Worm (Caenorhabditis elegans): ENCODE data around the gene lido-15.

DNA sequence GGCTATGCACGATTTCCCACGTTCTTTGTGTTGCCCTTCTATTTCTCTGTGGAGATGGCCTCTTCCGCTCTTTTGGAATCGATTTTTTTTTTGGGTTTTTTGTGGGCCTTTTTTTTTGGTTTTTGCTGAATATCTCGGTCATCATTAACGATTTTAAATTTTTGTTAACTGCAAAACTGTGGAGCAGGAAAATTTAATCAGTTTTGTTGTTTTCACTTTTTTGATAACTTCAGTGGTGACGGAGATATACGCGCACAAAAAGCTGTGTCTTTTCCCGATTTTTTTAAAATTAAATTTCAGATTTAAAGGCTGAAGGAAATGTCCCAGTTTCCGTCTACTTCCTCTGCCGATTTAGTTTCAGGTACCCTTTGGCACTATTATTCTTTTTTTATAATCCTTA, 26.8 kb upstream of the lido-15 start, which contains the start of gene T24E12.1:
- TF ChIP-seq T22C8.4 (GFP tag; IDR thresholded peaks at IDR 0.05) (no peak), flt-1 (GFP tag; IDR thresholded peaks at IDR 0.05) (no peak), tab-1 (GFP tag; IDR thresholded peaks at IDR 0.05) (no peak), ztf-23 (GFP tag; IDR thresholded peaks at IDR 0.05) (no peak), klf-2 (GFP tag; conservative IDR thresholded peaks at IDR 0.05) (no peak), med-1 (GFP tag; optimal IDR thresholded peaks at IDR 0.05; ENCODE audit: insufficient read depth) (no peak)
